In genomic region chr3R:31195695-31196113, dm6 we compare ENCODE assay signal across 4 fruit fly cellular contexts.
A peak's percentile ranks its signal among the peaks of the same experiment; 100 is the strongest.
TF ChIP-seq lines count a peak whose summit lies in the region.

TSS of gene mesh (minus strand) at chr3R:31195762.

- TF ChIP-seq CTCF in whole organism, embryonic (GFP tag; optimal IDR thresholded peaks at IDR 0.05; lab: Kevin White, UChicago) = no peak

TF ChIP-seq in whole organism, adult, 20 proteins besides CTCF, POLR2A, EP300 and RAD21:
- TF ChIP-seq toe (GFP tag; optimal IDR thresholded peaks at IDR 0.05; lab: Kevin White, UChicago) (no peak), CG14711 (tag; optimal IDR thresholded peaks at IDR 0.05; lab: Kevin White, UChicago) (peak; percentile 4), CG33017 (tag; optimal IDR thresholded peaks at IDR 0.05; lab: Kevin White, UChicago) (peak; percentile 14), CG7101 (tag; optimal IDR thresholded peaks at IDR 0.05; lab: Kevin White, UChicago) (peak; percentile 17), cic (GFP tag; optimal IDR thresholded peaks at IDR 0.05; lab: Kevin White, UChicago) (peak; percentile 90), Mnt (GFP tag; optimal IDR thresholded peaks at IDR 0.05; lab: Kevin White, UChicago) (peak; percentile 26), ovo (GFP tag; optimal IDR thresholded peaks at IDR 0.05; lab: Kevin White, UChicago) (peak; percentile 44), bab1 (GFP tag; optimal IDR thresholded peaks at IDR 0.05; lab: Kevin White, UChicago) (no peak)

TF ChIP-seq in whole organism, embryonic, 481 proteins besides CTCF, POLR2A, EP300 and RAD21 (continues in another document):
- no peak for TF ChIP-seq Oaz (GFP tag; IDR thresholded peaks at IDR 0.05; lab: Robert Waterston, UW)
- peak; percentile 39 for TF ChIP-seq HmgZ (tag; optimal IDR thresholded peaks at IDR 0.05; lab: Kevin White, UChicago)
- no peak for TF ChIP-seq sna (GFP tag; IDR thresholded peaks at IDR 0.05; lab: Robert Waterston, UW; ENCODE audit: partially characterized antibody)
- TF ChIP-seq ftz-f1 (GFP tag; optimal IDR thresholded peaks at IDR 0.05; lab: Kevin White, UChicago) = no peak
- no peak for TF ChIP-seq Lim3 (GFP tag; IDR thresholded peaks at IDR 0.05; lab: Robert Waterston, UW)
- peak; percentile 95 for TF ChIP-seq CG12769 (tag; optimal IDR thresholded peaks at IDR 0.05; lab: Kevin White, UChicago)
- TF ChIP-seq CG4730 (GFP tag; IDR thresholded peaks at IDR 0.05; lab: Robert Waterston, UW) = no peak
- no peak for TF ChIP-seq CG3407 (GFP tag; optimal IDR thresholded peaks at IDR 0.05; lab: Kevin White, UChicago)
- TF ChIP-seq CG17802 (tag; optimal IDR thresholded peaks at IDR 0.05; lab: Kevin White, UChicago) = no peak
- peak; percentile 1 for TF ChIP-seq kay (GFP tag; optimal IDR thresholded peaks at IDR 0.05; lab: Kevin White, UChicago)
- peak; percentile 58 for TF ChIP-seq CG34376 (GFP tag; optimal IDR thresholded peaks at IDR 0.05; lab: Kevin White, UChicago)
- peak; percentile 27 for TF ChIP-seq grn (GFP tag; optimal IDR thresholded peaks at IDR 0.05; lab: Kevin White, UChicago)
- no peak for TF ChIP-seq CG10959 (GFP tag; IDR thresholded peaks at IDR 0.05; lab: Robert Waterston, UW)
- peak; percentile 80 for TF ChIP-seq Med (GFP tag; lab: Kevin White, UChicago)
- no peak for TF ChIP-seq CG5180 (GFP tag; optimal IDR thresholded peaks at IDR 0.05; lab: Kevin White, UChicago)
- peak; percentile 9; the same call in 1 of the 2 replicates for TF ChIP-seq CG13287 (GFP tag; IDR thresholded peaks at IDR 0.05; lab: Robert Waterston, UW; ENCODE audit: partially characterized antibody)
- no peak for TF ChIP-seq CG6254 (GFP tag; optimal IDR thresholded peaks at IDR 0.05; lab: Kevin White, UChicago)
- TF ChIP-seq ATbp (GFP tag; optimal IDR thresholded peaks at IDR 0.05; lab: Kevin White, UChicago) = peak; percentile 19
- peak in 1 of 2 experiments; percentile 30 for TF ChIP-seq Trl (optimal IDR thresholded peaks at IDR 0.05; lab: Kevin White, UChicago)
- no peak for TF ChIP-seq Trl (GFP tag; optimal IDR thresholded peaks at IDR 0.05; lab: Kevin White, UChicago)
- no peak for TF ChIP-seq pros (GFP tag; optimal IDR thresholded peaks at IDR 0.05; lab: Kevin White, UChicago)
- TF ChIP-seq BtbVII (GFP tag; optimal IDR thresholded peaks at IDR 0.05; lab: Kevin White, UChicago) = no peak
- TF ChIP-seq CG10209 (GFP tag; optimal IDR thresholded peaks at IDR 0.05; lab: Kevin White, UChicago) = no peak
- no peak for TF ChIP-seq CG30431 (GFP tag; optimal IDR thresholded peaks at IDR 0.05; lab: Kevin White, UChicago)
- TF ChIP-seq sd (tag; optimal IDR thresholded peaks at IDR 0.05; lab: Kevin White, UChicago) = peak; percentile 97
- TF ChIP-seq Poxn (GFP tag; IDR thresholded peaks at IDR 0.05; lab: Robert Waterston, UW) = no peak
- peak; percentile 29 for TF ChIP-seq Fer1 (GFP tag; optimal IDR thresholded peaks at IDR 0.05; lab: Kevin White, UChicago)
- TF ChIP-seq pita (GFP tag; optimal IDR thresholded peaks at IDR 0.05; lab: Kevin White, UChicago) = no peak
- TF ChIP-seq CG8089 (GFP tag; optimal IDR thresholded peaks at IDR 0.05; lab: Kevin White, UChicago) = no peak

TF ChIP-seq in whole organism, prepupa, 60 proteins besides CTCF, POLR2A, EP300 and RAD21:
- no peak for TF ChIP-seq Sox102F (GFP tag; optimal IDR thresholded peaks at IDR 0.05; lab: Kevin White, UChicago)
- no peak for TF ChIP-seq CG10631 (GFP tag; optimal IDR thresholded peaks at IDR 0.05; lab: Kevin White, UChicago)
- TF ChIP-seq CG16779 (tag; optimal IDR thresholded peaks at IDR 0.05; lab: Kevin White, UChicago) = no peak
- TF ChIP-seq Met (GFP tag; optimal IDR thresholded peaks at IDR 0.05; lab: Kevin White, UChicago) = no peak
- peak; percentile 61 for TF ChIP-seq Eip93F (GFP tag; optimal IDR thresholded peaks at IDR 0.05; lab: Kevin White, UChicago)
- TF ChIP-seq lz (GFP tag; optimal IDR thresholded peaks at IDR 0.05; lab: Kevin White, UChicago) = no peak
- TF ChIP-seq Ets96B (tag; optimal IDR thresholded peaks at IDR 0.05; lab: Kevin White, UChicago) = no peak
- no peak for TF ChIP-seq esn (GFP tag; optimal IDR thresholded peaks at IDR 0.05; lab: Kevin White, UChicago)
- peak; percentile 67 for TF ChIP-seq fkh (GFP tag; optimal IDR thresholded peaks at IDR 0.05; lab: Kevin White, UChicago)
- TF ChIP-seq achi (GFP tag; optimal IDR thresholded peaks at IDR 0.05; lab: Kevin White, UChicago) = no peak
- no peak for TF ChIP-seq CG11902 (GFP tag; optimal IDR thresholded peaks at IDR 0.05; lab: Kevin White, UChicago)
- TF ChIP-seq CG8319 (GFP tag; optimal IDR thresholded peaks at IDR 0.05; lab: Kevin White, UChicago) = no peak
- no peak for TF ChIP-seq salr (GFP tag; optimal IDR thresholded peaks at IDR 0.05; lab: Kevin White, UChicago)
- no peak for TF ChIP-seq CG10669 (GFP tag; optimal IDR thresholded peaks at IDR 0.05; lab: Kevin White, UChicago)
- TF ChIP-seq vri (GFP tag; optimal IDR thresholded peaks at IDR 0.05; lab: Kevin White, UChicago) = peak; percentile 89
- no peak for TF ChIP-seq eg (GFP tag; IDR thresholded peaks at IDR 0.05; lab: Robert Waterston, UW)
- no peak for TF ChIP-seq OdsH (GFP tag; optimal IDR thresholded peaks at IDR 0.05; lab: Kevin White, UChicago)
- no peak for TF ChIP-seq Hr4 (GFP tag; optimal IDR thresholded peaks at IDR 0.05; lab: Kevin White, UChicago)
- no peak for TF ChIP-seq CG34406 (GFP tag; optimal IDR thresholded peaks at IDR 0.05; lab: Kevin White, UChicago)
- TF ChIP-seq svp (GFP tag; lab: Kevin White, UChicago) = no peak
- TF ChIP-seq CG6163 (GFP tag; IDR thresholded peaks at IDR 0.05; lab: Robert Waterston, UW) = no peak
- TF ChIP-seq cyc (GFP tag; optimal IDR thresholded peaks at IDR 0.05; lab: Kevin White, UChicago) = no peak
- TF ChIP-seq Smox (GFP tag; optimal IDR thresholded peaks at IDR 0.05; lab: Kevin White, UChicago) = no peak
- TF ChIP-seq topi (GFP tag; optimal IDR thresholded peaks at IDR 0.05; lab: Kevin White, UChicago) = no peak

TF ChIP-seq in whole organism, wandering third instar larva, 38 proteins besides CTCF, POLR2A, EP300 and RAD21:
- TF ChIP-seq Rel (GFP tag; optimal IDR thresholded peaks at IDR 0.05; lab: Kevin White, UChicago) = no peak
- peak; percentile 60 for TF ChIP-seq Rel (tag; optimal IDR thresholded peaks at IDR 0.05; lab: Kevin White, UChicago)
- TF ChIP-seq Jra (GFP tag; optimal IDR thresholded peaks at IDR 0.05; lab: Kevin White, UChicago) = peak; percentile 11
- TF ChIP-seq fru (GFP tag; optimal IDR thresholded peaks at IDR 0.05; lab: Kevin White, UChicago) = peak; percentile 46
- TF ChIP-seq Vsx2 (GFP tag; optimal IDR thresholded peaks at IDR 0.05; lab: Kevin White, UChicago; ENCODE audit: partially characterized antibody) = peak; percentile 61
- peak; percentile 38 for TF ChIP-seq br (GFP tag; optimal IDR thresholded peaks at IDR 0.05; lab: Kevin White, UChicago)
- peak; percentile 30 for TF ChIP-seq psq (GFP tag; optimal IDR thresholded peaks at IDR 0.05; lab: Kevin White, UChicago)
- no peak for TF ChIP-seq rgr (GFP tag; optimal IDR thresholded peaks at IDR 0.05; lab: Kevin White, UChicago)
- peak; percentile 6 for TF ChIP-seq CrebA (GFP tag; optimal IDR thresholded peaks at IDR 0.05; lab: Kevin White, UChicago; ENCODE audit: borderline replicate concordance)
- no peak for TF ChIP-seq brk (GFP tag; optimal IDR thresholded peaks at IDR 0.05; lab: Kevin White, UChicago)
- TF ChIP-seq sv (GFP tag; optimal IDR thresholded peaks at IDR 0.05; lab: Kevin White, UChicago) = no peak
- no peak for TF ChIP-seq Abd-B (GFP tag; optimal IDR thresholded peaks at IDR 0.05; lab: Kevin White, UChicago)
- TF ChIP-seq h (GFP tag; optimal IDR thresholded peaks at IDR 0.05; lab: Kevin White, UChicago) = peak; percentile 45
- peak; percentile 54 for TF ChIP-seq Dif (GFP tag; optimal IDR thresholded peaks at IDR 0.05; lab: Kevin White, UChicago; ENCODE audit: partially characterized antibody)
- no peak for TF ChIP-seq OdsH (GFP tag; optimal IDR thresholded peaks at IDR 0.05; lab: Kevin White, UChicago)
TF ChIP-seq in whole organism, wandering third instar larva: peak in this region for 9.
